Fruit fly (Drosophila melanogaster) whole organism, wandering third instar larva: ENCODE results near the gene Glg1.

Experiments
- Abd-B ChIP-seq: fragments of >200 bp; optimal IDR thresholded peaks from 2 replicates; lab custom pipeline; 2017; ENCODE audit warnings: missing biosample characterization, missing genetic modification characterization
- CG32264 ChIP-seq: fragments of 200-800 bp; sonication (Bioruptor generic); optimal IDR thresholded peaks from 2 replicates; lab custom pipeline; 2016; ENCODE audit warnings: missing biosample characterization, missing genetic modification characterization
- CrebA ChIP-seq: fragments of 200-800 bp; sonication (Bioruptor generic); optimal IDR thresholded peaks from 2 replicates; lab custom pipeline; 2016; ENCODE audit warnings: missing biosample characterization, mild to moderate bottlenecking, missing genetic modification characterization, borderline replicate concordance
- Dfd ChIP-seq: fragments of >200 bp; optimal IDR thresholded peaks from 2 replicates; lab custom pipeline; 2017; ENCODE audit warnings: missing biosample characterization, missing genetic modification characterization
- Dif ChIP-seq: fragments of 200-275, 200-300 bp; sonication (Bioruptor generic); optimal IDR thresholded peaks from 2 replicates; lab custom pipeline; 2018; ENCODE audit warnings: missing biosample characterization, missing genetic modification characterization; ENCODE audit not compliant: partially characterized antibody
- HLH106 ChIP-seq: fragments of 200-800 bp; optimal IDR thresholded peaks from 3 replicates; lab custom pipeline; 2019; ENCODE audit warnings: missing biosample characterization, mild to moderate bottlenecking, missing genetic modification characterization, moderate library complexity
- Hnf4 ChIP-seq: fragments of 200-800 bp; sonication (Bioruptor generic); optimal IDR thresholded peaks from 2 replicates; lab custom pipeline; 2016; ENCODE audit warnings: missing biosample characterization, mild to moderate bottlenecking, missing genetic modification characterization
- Hr83 ChIP-seq: fragments of 200-300 bp; sonication (Bioruptor generic); optimal IDR thresholded peaks from 2 replicates; lab custom pipeline; 2016; ENCODE audit warnings: missing biosample characterization, mild to moderate bottlenecking, missing genetic modification characterization, moderate library complexity; ENCODE audit not compliant: poor library complexity, severe bottlenecking
- Jra ChIP-seq: sonication (Bioruptor generic); optimal IDR thresholded peaks from 2 replicates; lab custom pipeline; 2016; ENCODE audit warnings: missing biosample characterization, missing genetic modification characterization
- Myc ChIP-seq: fragments of >200 bp; optimal IDR thresholded peaks from 2 replicates; lab custom pipeline; 2017
- N ChIP-seq: fragments of >200 bp; optimal IDR thresholded peaks from 2 replicates; lab custom pipeline; 2018; ENCODE audit warnings: missing biosample characterization, missing external identifiers, missing genetic modification characterization
- OdsH ChIP-seq: fragments of 200-800 bp; sonication (Bioruptor generic); optimal IDR thresholded peaks from 2 replicates; lab custom pipeline; 2016; ENCODE audit warnings: missing biosample characterization, mild to moderate bottlenecking, missing genetic modification characterization
- Rel ChIP-seq, 2 experiments: fragments of 200-800 bp; sonication (Bioruptor generic) in 1 of 2; optimal IDR thresholded peaks; 2 replicates in 1 of 2; 3 replicates in 1 of 2; lab custom pipeline; 2016 to 2019; ENCODE audit warnings: mild to moderate bottlenecking in 2 of 2, missing biosample characterization in 2 of 2, missing genetic modification characterization in 2 of 2, moderate library complexity in 1 of 2
- Sp1 ChIP-seq: fragments of 200-800 bp; sonication (Bioruptor generic); optimal IDR thresholded peaks from 3 replicates; lab custom pipeline; 2019; ENCODE audit warnings: missing biosample characterization, mild to moderate bottlenecking, missing genetic modification characterization, moderate library complexity
- Vsx2 ChIP-seq: fragments of 200-300, 225-300 bp; sonication (Bioruptor generic); optimal IDR thresholded peaks from 2 replicates; lab custom pipeline; 2018; ENCODE audit warnings: missing biosample characterization, missing genetic modification characterization; ENCODE audit not compliant: partially characterized antibody
- br ChIP-seq: fragments of 200-800 bp; sonication (Bioruptor generic); optimal IDR thresholded peaks from 2 replicates; lab custom pipeline; 2016; ENCODE audit warnings: missing biosample characterization, missing genetic modification characterization
- dl ChIP-seq, 2 experiments: fragments of 175-275, 200-275 bp in 1 of 2; fragments of 200-275 bp in 1 of 2; sonication (Bioruptor generic); optimal IDR thresholded peaks; lab custom pipeline; 2018; ENCODE audit warnings: mild to moderate bottlenecking in 2 of 2, missing biosample characterization in 2 of 2, missing genetic modification characterization in 2 of 2, moderate library complexity in 2 of 2; ENCODE audit not compliant: partially characterized antibody in 2 of 2, insufficient read depth in 1 of 2
- dmrt93B ChIP-seq: fragments of 200-800 bp; sonication (Bioruptor generic); optimal IDR thresholded peaks from 2 replicates; lab custom pipeline; 2018; ENCODE audit warnings: missing biosample characterization, mild to moderate bottlenecking, missing genetic modification characterization
- dsf ChIP-seq: sonication (Bioruptor generic); optimal IDR thresholded peaks from 2 replicates; lab custom pipeline; 2016; ENCODE audit warnings: missing biosample characterization, missing genetic modification characterization, borderline replicate concordance
- ey ChIP-seq: fragments of 200-800 bp; sonication (Bioruptor generic); optimal IDR thresholded peaks from 2 replicates; lab custom pipeline; 2016; ENCODE audit warnings: missing biosample characterization, missing genetic modification characterization
- foxo ChIP-seq, 2 experiments: fragments of 200-800 bp; sonication (Bioruptor generic); optimal IDR thresholded peaks; 2 replicates in 1 of 2; 3 replicates in 1 of 2; lab custom pipeline; 2016 to 2017; ENCODE audit warnings: missing biosample characterization in 2 of 2, missing genetic modification characterization in 2 of 2
- fru ChIP-seq: fragments of 200-800 bp; sonication (Bioruptor generic); optimal IDR thresholded peaks from 3 replicates; lab custom pipeline; 2016; ENCODE audit warnings: missing biosample characterization, mild to moderate bottlenecking, missing genetic modification characterization
- h ChIP-seq: fragments of 200-800 bp; sonication (Bioruptor generic); optimal IDR thresholded peaks from 3 replicates; lab custom pipeline; 2016; ENCODE audit warnings: missing biosample characterization, mild to moderate bottlenecking, missing genetic modification characterization
- jim ChIP-seq: fragments of 175-275, 200-325 bp; sonication (Bioruptor generic); optimal IDR thresholded peaks from 2 replicates; lab custom pipeline; 2016; ENCODE audit warnings: missing biosample characterization, mild to moderate bottlenecking, missing genetic modification characterization
- lola ChIP-seq: fragments of >200 bp; optimal IDR thresholded peaks from 2 replicates; lab custom pipeline; 2017; ENCODE audit warnings: missing biosample characterization, missing genetic modification characterization
- pan ChIP-seq: fragments of >200 bp; optimal IDR thresholded peaks from 2 replicates; lab custom pipeline; 2017
- psq ChIP-seq: fragments of 200-800 bp; sonication (Bioruptor generic); optimal IDR thresholded peaks from 3 replicates; lab custom pipeline; 2017; ENCODE audit warnings: missing biosample characterization, mild to moderate bottlenecking, missing genetic modification characterization, moderate library complexity
- rgr ChIP-seq: fragments of 200-800 bp; sonication (Bioruptor generic); optimal IDR thresholded peaks from 3 replicates; lab custom pipeline; 2016; ENCODE audit warnings: missing biosample characterization, mild to moderate bottlenecking, missing genetic modification characterization
- sv ChIP-seq: fragments of 200-800 bp; sonication (Bioruptor generic); optimal IDR thresholded peaks from 3 replicates; lab custom pipeline; 2016; ENCODE audit warnings: missing biosample characterization, missing genetic modification characterization
- usp ChIP-seq: fragments of >200 bp; optimal IDR thresholded peaks from 2 replicates; lab custom pipeline; 2017; ENCODE audit warnings: missing biosample characterization, missing genetic modification characterization
- woc ChIP-seq: sonication (Bioruptor generic); optimal IDR thresholded peaks from 2 replicates; lab custom pipeline; 2016; ENCODE audit warnings: missing biosample characterization, mild to moderate bottlenecking, missing genetic modification characterization

Glg1 gene

DNA sequence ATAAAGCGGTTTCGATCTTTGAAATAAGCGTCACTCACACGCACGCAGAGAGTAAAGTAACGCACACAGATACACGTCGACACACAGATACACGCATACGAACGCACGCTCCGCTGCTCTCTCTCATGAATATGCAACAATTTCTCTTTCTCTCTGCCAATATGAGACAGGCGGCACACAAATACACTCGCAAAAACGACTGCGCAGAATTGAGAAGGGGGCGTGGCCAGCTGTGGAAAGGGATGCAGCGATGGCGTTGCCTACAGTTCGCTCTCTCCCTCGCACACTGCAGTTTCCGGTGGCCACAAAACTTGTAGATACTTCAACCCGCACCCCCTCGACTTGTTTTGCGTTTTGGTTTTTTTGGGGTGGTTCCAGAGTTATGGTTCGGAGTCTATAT lies 27.7 kb downstream of the Glg1 start (continued):
- TF ChIP-seq OdsH (peak; percentile 48), psq (GFP tag; lab: Kevin White, UChicago) (peak; percentile 14), Hnf4 (GFP tag; lab: Kevin White, UChicago) (no peak), N (GFP tag; lab: Kevin White, UChicago) (peak; percentile 73), dl (GFP tag; optimal IDR thresholded peaks at IDR 0.05; lab: Kevin White, UChicago; ENCODE audit: insufficient read depth in 1 of 2, partially characterized antibody in 2 of 2) (peak in 1 of 2 experiments; percentile 72), Myc (no peak)

DNA sequence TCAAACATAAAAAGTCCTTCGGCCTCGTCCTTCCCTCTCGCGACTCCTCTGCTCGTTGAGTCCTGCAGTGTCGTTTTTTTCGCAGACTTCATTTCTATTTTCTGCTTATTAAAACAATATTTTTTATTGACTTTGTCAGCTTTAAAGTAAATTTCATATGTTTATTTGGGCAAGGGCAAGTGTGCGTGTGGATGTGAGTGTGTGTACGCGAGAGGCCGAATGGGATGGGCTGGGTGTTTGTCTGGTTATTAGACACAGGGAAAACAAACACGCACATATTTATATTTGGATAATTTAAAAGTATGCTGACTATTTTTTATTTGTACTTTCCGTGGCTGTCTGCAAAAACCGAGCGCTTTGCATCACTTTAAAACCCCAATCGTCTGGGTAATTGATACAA lies 29.5 kb downstream of the Glg1 start:
- TF ChIP-seq Dif (no peak), CG32264 (GFP tag; lab: Kevin White, UChicago) (no peak), CrebA (GFP tag; lab: Kevin White, UChicago) (no peak), Myc (no peak), HLH106 (tag; lab: Kevin White, UChicago) (no peak), Hr83 (GFP tag; lab: Kevin White, UChicago) (no peak), fru (GFP tag; lab: Kevin White, UChicago) (no peak), Vsx2 (GFP tag; lab: Kevin White, UChicago) (no peak), jim (GFP tag; lab: Kevin White, UChicago) (no peak), woc (no peak), ey (GFP tag; lab: Kevin White, UChicago) (no peak), br (no peak), usp (GFP tag; lab: Kevin White, UChicago) (no peak), pan (no peak), Jra (no peak), Sp1 (GFP tag; lab: Kevin White, UChicago) (no peak)

DNA sequence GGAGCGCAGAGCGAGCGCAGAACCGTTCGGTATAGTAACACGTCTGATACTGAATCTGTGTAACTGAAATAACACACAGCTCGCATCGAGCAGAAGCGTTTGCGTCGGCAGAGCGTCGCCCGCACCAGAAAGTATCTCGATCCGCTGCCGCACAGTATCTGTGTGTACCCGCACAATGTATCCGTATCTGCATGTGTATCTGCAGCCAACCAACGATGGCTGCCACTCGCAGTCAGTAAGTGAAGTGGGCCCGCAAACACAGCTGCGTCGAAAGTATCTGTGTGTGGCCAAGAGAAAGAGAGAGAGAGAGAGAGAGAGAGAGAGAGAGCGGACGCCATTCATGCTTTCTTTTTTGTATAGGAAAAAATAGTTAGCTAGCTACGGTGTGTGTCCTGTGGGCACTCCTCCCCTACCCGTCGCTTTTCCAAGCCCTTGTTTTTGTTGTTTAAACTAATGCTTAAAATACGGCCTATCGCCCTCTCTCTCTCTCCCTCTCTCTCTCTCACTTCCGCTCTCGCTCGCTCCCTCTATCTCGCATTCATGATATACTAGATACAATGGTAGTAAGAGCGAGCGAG lies 30.8 kb downstream of the Glg1 start, which contains the start of gene croc:
TSS of gene croc (minus strand) at position 51 of the 578 bp plus-strand sequence.
- TF ChIP-seq Hr83 (GFP tag; lab: Kevin White, UChicago), result no peak
- TF ChIP-seq Dif, result no peak
- no peak for TF ChIP-seq Abd-B (GFP tag; lab: Kevin White, UChicago)
- TF ChIP-seq sv (GFP tag; lab: Kevin White, UChicago), result no peak
- no peak for TF ChIP-seq Hnf4 (GFP tag; lab: Kevin White, UChicago)
- TF ChIP-seq dl (GFP tag; optimal IDR thresholded peaks at IDR 0.05; lab: Kevin White, UChicago; ENCODE audit: insufficient read depth in 1 of 2, partially characterized antibody in 2 of 2), result no peak
- TF ChIP-seq h (GFP tag; lab: Kevin White, UChicago), result no peak
- no peak for TF ChIP-seq CrebA (GFP tag; lab: Kevin White, UChicago)
- TF ChIP-seq lola (GFP tag; lab: Kevin White, UChicago), result no peak
- TF ChIP-seq psq (GFP tag; lab: Kevin White, UChicago), result no peak
- no peak for TF ChIP-seq br
- no peak for TF ChIP-seq Vsx2 (GFP tag; lab: Kevin White, UChicago)
- TF ChIP-seq foxo (GFP tag; optimal IDR thresholded peaks at IDR 0.05; lab: Kevin White, UChicago), result no peak
- TF ChIP-seq Jra, result no peak
- TF ChIP-seq dsf (GFP tag; lab: Kevin White, UChicago), result no peak
- no peak for TF ChIP-seq Sp1 (GFP tag; lab: Kevin White, UChicago)
- TF ChIP-seq ey (GFP tag; lab: Kevin White, UChicago), result no peak
- no peak for TF ChIP-seq rgr
- TF ChIP-seq dmrt93B (GFP tag; lab: Kevin White, UChicago), result no peak
- TF ChIP-seq Rel (GFP tag; optimal IDR thresholded peaks at IDR 0.05; lab: Kevin White, UChicago), result no peak
- no peak for TF ChIP-seq Rel (tag; optimal IDR thresholded peaks at IDR 0.05; lab: Kevin White, UChicago)

DNA sequence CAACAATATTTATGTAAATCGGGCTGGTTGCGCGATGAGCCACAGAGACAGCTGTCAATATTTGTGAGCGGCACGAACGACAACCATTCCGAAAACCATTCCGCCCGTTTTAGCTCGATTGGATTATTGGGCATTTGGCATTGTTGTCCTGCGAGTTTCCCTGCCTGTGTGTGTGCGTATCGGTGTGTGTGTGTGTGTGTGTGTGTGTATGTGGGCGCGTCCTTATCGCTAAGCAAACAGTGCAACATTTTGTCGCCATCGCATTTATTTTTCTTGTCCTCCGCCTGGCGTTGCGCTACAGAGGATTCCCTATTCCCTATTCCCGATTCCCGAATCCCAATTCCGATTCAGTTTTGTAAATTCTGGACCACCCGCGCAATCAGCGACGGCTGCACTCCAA lies 35.4 kb downstream of the Glg1 start:
- TF ChIP-seq Dfd (GFP tag; lab: Kevin White, UChicago) (peak; percentile 93), sv (GFP tag; lab: Kevin White, UChicago) (no peak)
